Fruit fly (Drosophila melanogaster): ENCODE measurements around the gene Ilp6.

DNA sequence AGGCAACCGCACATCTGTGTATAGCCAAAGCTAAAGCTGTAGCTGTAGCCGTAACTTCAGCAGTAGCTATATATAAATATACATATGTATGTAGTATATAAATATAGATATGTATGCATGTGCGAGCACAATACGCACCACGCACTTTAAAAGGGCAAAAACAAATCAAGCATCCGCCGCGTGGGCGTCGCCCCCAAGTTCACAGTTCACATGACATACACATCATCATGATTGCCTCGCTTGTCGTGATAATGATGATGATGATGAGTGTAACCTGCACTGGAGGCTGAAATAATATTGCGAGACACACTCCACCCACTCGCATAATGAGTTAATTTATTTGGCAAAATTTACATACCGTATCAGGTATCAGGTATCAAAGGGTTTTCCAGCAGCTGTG is 43.4 kb downstream of the Ilp6 start:
- TF ChIP-seq ovo (GFP tag; optimal IDR thresholded peaks at IDR 0.05) (no peak), CG11617 (GFP tag; optimal IDR thresholded peaks at IDR 0.05) (no peak), Hr96 (GFP tag; optimal IDR thresholded peaks at IDR 0.05) (no peak), tj (GFP tag; optimal IDR thresholded peaks at IDR 0.05) (no peak), CG1620 (GFP tag; optimal IDR thresholded peaks at IDR 0.05) (no peak), CG5204 (GFP tag; optimal IDR thresholded peaks at IDR 0.05) (no peak), kay (GFP tag; ENCODE audit: borderline replicate concordance) (no peak)
